Fruit fly (Drosophila melanogaster): Measurements from ENCODE around the gene GILT2.

Gene GILT2

DNA sequence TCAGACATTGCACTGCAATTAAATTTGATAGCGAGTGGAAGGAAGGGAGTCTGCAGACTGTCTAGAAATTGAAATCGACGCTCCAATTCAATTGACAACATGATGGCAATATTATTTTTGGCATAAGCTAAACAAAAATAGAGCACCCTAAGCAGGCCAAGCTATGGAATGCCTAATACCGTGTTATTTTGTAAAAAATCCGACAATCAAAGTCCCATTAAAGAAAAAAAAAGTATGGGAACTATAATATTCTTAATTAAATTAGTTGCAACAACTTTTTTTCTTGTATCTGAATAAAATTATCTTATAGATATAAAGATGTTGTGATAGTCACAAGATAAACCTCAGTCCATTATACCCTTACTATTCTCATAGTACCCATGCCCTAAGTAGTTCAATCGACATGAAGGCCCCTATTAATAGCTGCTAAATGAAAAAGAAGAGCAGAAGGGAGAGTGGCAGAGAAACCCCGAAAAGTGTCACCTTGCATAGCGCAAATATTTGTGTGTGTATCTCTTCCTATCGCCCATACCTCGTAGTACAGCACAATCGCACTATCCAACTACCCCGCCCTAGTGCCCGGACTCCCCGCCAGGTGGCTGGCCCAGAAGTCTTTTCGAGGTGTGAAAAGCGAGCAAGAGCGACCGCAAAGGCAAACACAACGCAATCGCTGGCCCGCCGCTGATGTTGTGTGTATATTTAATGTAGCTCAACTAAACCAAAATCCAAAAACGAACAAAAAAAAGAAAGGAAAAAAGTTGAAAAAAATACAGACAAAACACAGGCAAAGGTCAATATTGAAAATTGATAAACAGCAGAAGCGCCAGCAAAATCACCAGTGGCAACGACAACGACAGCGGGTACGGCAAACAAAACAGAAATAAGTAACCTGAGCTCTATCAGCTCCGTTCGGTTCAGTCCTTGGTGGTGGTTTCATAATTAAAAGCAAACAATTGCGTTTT lies 21.1 kb upstream of the GILT2 start (continued):
- TF ChIP-seq NfI (GFP tag; optimal IDR thresholded peaks at IDR 0.05): peak; percentile 2
- no peak; the same call in 1 of the 2 replicates for TF ChIP-seq CG10959 (GFP tag; IDR thresholded peaks at IDR 0.05)
- TF ChIP-seq CG11723 (GFP tag; optimal IDR thresholded peaks at IDR 0.05): peak; percentile 62
- no peak for TF ChIP-seq crp (GFP tag; optimal IDR thresholded peaks at IDR 0.05)
- TF ChIP-seq CG8765 (GFP tag; IDR thresholded peaks at IDR 0.05): no peak
- no peak for TF ChIP-seq ttk (GFP tag; IDR thresholded peaks at IDR 0.05)
- peak; percentile 86 for TF ChIP-seq odd (GFP tag; optimal IDR thresholded peaks at IDR 0.05)
- no peak for TF ChIP-seq BEAF-32 (GFP tag; optimal IDR thresholded peaks at IDR 0.05)
- TF ChIP-seq Med (GFP tag): peak; percentile 82
- no peak for TF ChIP-seq eyg (GFP tag; optimal IDR thresholded peaks at IDR 0.05)
- peak; percentile 42 for TF ChIP-seq CG12391 (tag; optimal IDR thresholded peaks at IDR 0.05)
- peak; percentile 82 for TF ChIP-seq CG10543 (GFP tag; optimal IDR thresholded peaks at IDR 0.05)
- TF ChIP-seq CG7357 (GFP tag; IDR thresholded peaks at IDR 0.05): no peak
- peak; percentile 2 for TF ChIP-seq nmo (GFP tag; optimal IDR thresholded peaks at IDR 0.05)
- no peak for TF ChIP-seq ham (GFP tag; IDR thresholded peaks at IDR 0.05)
- no peak for TF ChIP-seq jigr1 (GFP tag; IDR thresholded peaks at IDR 0.05)
- no peak for TF ChIP-seq D (optimal IDR thresholded peaks at IDR 0.05)
- TF ChIP-seq D (GFP tag; optimal IDR thresholded peaks at IDR 0.05): peak; percentile 75
- peak; percentile 96 for TF ChIP-seq sens (GFP tag)
- TF ChIP-seq nerfin-2 (GFP tag; IDR thresholded peaks at IDR 0.05; ENCODE audit: partially characterized antibody): 0 out of 2 replicates have a peak, but pooled peaks have one; percentile 11
- no peak for TF ChIP-seq Dll (GFP tag; IDR thresholded peaks at IDR 0.05; ENCODE audit: partially characterized antibody)
- TF ChIP-seq CG15073 (GFP tag; optimal IDR thresholded peaks at IDR 0.05): no peak
- no peak for TF ChIP-seq CG1832 (GFP tag; optimal IDR thresholded peaks at IDR 0.05)
- TF ChIP-seq CG9817 (tag; optimal IDR thresholded peaks at IDR 0.05): no peak
- peak; percentile 70 for TF ChIP-seq Fer1 (GFP tag; optimal IDR thresholded peaks at IDR 0.05)
- TF ChIP-seq CG5245 (GFP tag; optimal IDR thresholded peaks at IDR 0.05): peak; percentile 20
- TF ChIP-seq slbo (GFP tag; IDR thresholded peaks at IDR 0.05): 0 out of 2 replicates have a peak, but pooled peaks have one; percentile 10
- 0 out of 2 replicates have a peak, but pooled peaks have one; percentile 34 for TF ChIP-seq wdn (GFP tag; IDR thresholded peaks at IDR 0.05)
- peak; percentile 79 for TF ChIP-seq Vsx1 (GFP tag; optimal IDR thresholded peaks at IDR 0.05)
- peak; percentile 23; the same call in 1 of the 2 replicates for TF ChIP-seq CG17328 (GFP tag; IDR thresholded peaks at IDR 0.05)
- TF ChIP-seq gcm2 (GFP tag; optimal IDR thresholded peaks at IDR 0.05): peak; percentile 33
- TF ChIP-seq PHDP (tag; optimal IDR thresholded peaks at IDR 0.05): peak; percentile 43
- TF ChIP-seq Lhr (GFP tag; optimal IDR thresholded peaks at IDR 0.05): peak; percentile 60
- TF ChIP-seq scrt (GFP tag; optimal IDR thresholded peaks at IDR 0.05): peak; percentile 53
- TF ChIP-seq Doc2 (GFP tag; IDR thresholded peaks at IDR 0.05): no peak
- TF ChIP-seq CG3726 (GFP tag; IDR thresholded peaks at IDR 0.05): no peak
- TF ChIP-seq mld (GFP tag; IDR thresholded peaks at IDR 0.05; ENCODE audit: partially characterized antibody): no peak
- peak; percentile 56 for TF ChIP-seq pum (GFP tag; optimal IDR thresholded peaks at IDR 0.05)
- peak; percentile 16 for TF ChIP-seq Usf (GFP tag; optimal IDR thresholded peaks at IDR 0.05)
- peak; percentile 72 for TF ChIP-seq row (GFP tag; IDR thresholded peaks at IDR 0.05)
- no peak; the same call in 1 of the 2 replicates for TF ChIP-seq bowl (GFP tag; IDR thresholded peaks at IDR 0.05)
- peak; percentile 56 for TF ChIP-seq CG12942 (GFP tag; optimal IDR thresholded peaks at IDR 0.05)
- peak; percentile 65; the same call in 1 of the 3 replicates for TF ChIP-seq otp (GFP tag; IDR thresholded peaks at IDR 0.05)
- no peak for TF ChIP-seq pita (GFP tag; optimal IDR thresholded peaks at IDR 0.05)
- TF ChIP-seq wor (GFP tag; IDR thresholded peaks at IDR 0.05): no peak
- no peak for TF ChIP-seq eve (GFP tag; optimal IDR thresholded peaks at IDR 0.05)
- no peak; the same call in 1 of the 2 replicates for TF ChIP-seq Ada2b (GFP tag; IDR thresholded peaks at IDR 0.05)
- no peak for TF ChIP-seq Fer2 (tag; optimal IDR thresholded peaks at IDR 0.05)
